1 fruit fly cellular context compared by ENCODE assay signal in the genomic region with DNA sequence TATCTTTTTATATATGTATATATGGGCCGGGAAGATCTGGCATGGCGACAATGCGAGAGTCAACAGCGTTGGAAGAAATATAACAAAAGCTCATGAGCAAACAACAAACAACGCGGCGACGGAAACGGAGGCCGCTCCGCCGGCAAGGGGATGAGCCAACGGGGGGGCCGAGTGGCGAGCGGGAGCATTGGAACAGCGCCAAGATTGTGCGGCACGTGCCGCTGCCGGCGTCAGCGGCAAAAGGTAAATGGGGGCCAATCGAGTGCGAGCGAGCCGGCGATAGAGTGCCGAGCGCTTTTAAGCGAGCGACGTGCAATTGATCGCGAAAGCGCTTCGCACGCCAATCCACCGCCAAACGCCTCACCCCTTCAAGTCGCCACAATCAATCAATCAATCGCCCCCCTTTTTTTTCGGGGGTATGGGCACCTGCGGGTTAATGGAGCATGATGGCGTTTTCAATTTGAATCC.
TF ChIP-seq lines count a peak whose summit lies in the region.

No protein-coding gene starts in this region.

TF ChIP-seq in whole organism, embryonic, 481 proteins besides CTCF, POLR2A, EP300 and RAD21 (continued from another document and continues in another):
- TF ChIP-seq chif (GFP tag; optimal IDR thresholded peaks at IDR 0.05; lab: Kevin White, UChicago) (peak; percentile 11 to 41), lola (GFP tag; optimal IDR thresholded peaks at IDR 0.05; lab: Kevin White, UChicago) (peak in 1 of 3 experiments; percentile 40), Dip3 (GFP tag; optimal IDR thresholded peaks at IDR 0.05; lab: Kevin White, UChicago) (no peak), CG2678 (tag; optimal IDR thresholded peaks at IDR 0.05; lab: Kevin White, UChicago) (peak; percentile 76), PHDP (tag; optimal IDR thresholded peaks at IDR 0.05; lab: Kevin White, UChicago) (peak; percentile 66), B-H2 (GFP tag; optimal IDR thresholded peaks at IDR 0.05; lab: Kevin White, UChicago) (peak; percentile 32), Trl (optimal IDR thresholded peaks at IDR 0.05; lab: Kevin White, UChicago) (no peak), Trl (GFP tag; optimal IDR thresholded peaks at IDR 0.05; lab: Kevin White, UChicago) (no peak), pum (GFP tag; optimal IDR thresholded peaks at IDR 0.05; lab: Kevin White, UChicago) (peak; percentile 1), CG12219 (GFP tag; optimal IDR thresholded peaks at IDR 0.05; lab: Kevin White, UChicago) (no peak), CG6254 (GFP tag; optimal IDR thresholded peaks at IDR 0.05; lab: Kevin White, UChicago) (peak; percentile 77), gt (GFP tag; IDR thresholded peaks at IDR 0.05; lab: Robert Waterston, UW) (no peak), CG17385 (GFP tag; optimal IDR thresholded peaks at IDR 0.05; lab: Kevin White, UChicago) (peak; percentile 58), Hr39 (optimal IDR thresholded peaks at IDR 0.05; lab: Kevin White, UChicago) (no peak), CG7357 (GFP tag; IDR thresholded peaks at IDR 0.05; lab: Robert Waterston, UW) (no peak), H2.0 (GFP tag; IDR thresholded peaks at IDR 0.05; lab: Robert Waterston, UW) (no peak), CG12659 (GFP tag; optimal IDR thresholded peaks at IDR 0.05; lab: Kevin White, UChicago) (peak; percentile 71), CG4730 (GFP tag; IDR thresholded peaks at IDR 0.05; lab: Robert Waterston, UW) (no peak), rib (GFP tag; IDR thresholded peaks at IDR 0.05; lab: Robert Waterston, UW) (peak; percentile 82), schlank (tag; optimal IDR thresholded peaks at IDR 0.05; lab: Kevin White, UChicago) (peak; percentile 38), sens (GFP tag; lab: Kevin White, UChicago) (peak; percentile 92), Oli (tag; optimal IDR thresholded peaks at IDR 0.05; lab: Kevin White, UChicago) (peak; percentile 40), CG15479 (GFP tag; optimal IDR thresholded peaks at IDR 0.05; lab: Kevin White, UChicago) (no peak), CG4854 (GFP tag; optimal IDR thresholded peaks at IDR 0.05; lab: Kevin White, UChicago) (peak; percentile 5), Lhr (GFP tag; optimal IDR thresholded peaks at IDR 0.05; lab: Kevin White, UChicago) (peak; percentile 36), wdn (GFP tag; IDR thresholded peaks at IDR 0.05; lab: Robert Waterston, UW) (peak; percentile 49; the same call in 1 of the 2 replicates), tup (GFP tag; optimal IDR thresholded peaks at IDR 0.05; lab: Kevin White, UChicago) (peak; percentile 27), CG17359 (tag; optimal IDR thresholded peaks at IDR 0.05; lab: Kevin White, UChicago) (peak; percentile 76), bsh (GFP tag; optimal IDR thresholded peaks at IDR 0.05; lab: Kevin White, UChicago) (peak in 1 of 2 experiments; percentile 71), CG12299 (tag; optimal IDR thresholded peaks at IDR 0.05; lab: Kevin White, UChicago) (peak; percentile 47), CG17829 (tag; optimal IDR thresholded peaks at IDR 0.05; lab: Kevin White, UChicago) (peak; percentile 34), CG17328 (GFP tag; IDR thresholded peaks at IDR 0.05; lab: Robert Waterston, UW) (no peak), sens-2 (GFP tag; IDR thresholded peaks at IDR 0.05; lab: Robert Waterston, UW) (0 out of 2 replicates have a peak, but pooled peaks have one; percentile 38), CG4820 (GFP tag; optimal IDR thresholded peaks at IDR 0.05; lab: Kevin White, UChicago) (peak; percentile 3), caup (GFP tag; optimal IDR thresholded peaks at IDR 0.05; lab: Kevin White, UChicago; ENCODE audit: severe bottlenecking) (peak; percentile 72), CG15514 (GFP tag; optimal IDR thresholded peaks at IDR 0.05; lab: Kevin White, UChicago) (peak; percentile 82), CG32532 (GFP tag; IDR thresholded peaks at IDR 0.05; lab: Robert Waterston, UW) (peak; percentile 57), fu2 (GFP tag; optimal IDR thresholded peaks at IDR 0.05; lab: Kevin White, UChicago) (no peak), otp (GFP tag; IDR thresholded peaks at IDR 0.05; lab: Robert Waterston, UW) (peak; percentile 63), CG33557 (GFP tag; optimal IDR thresholded peaks at IDR 0.05; lab: Kevin White, UChicago) (peak; percentile 66), zfh1 (GFP tag; IDR thresholded peaks at IDR 0.05; lab: Robert Waterston, UW) (peak; percentile 62; the same call in 2 of the 3 replicates), Vsx1 (GFP tag; optimal IDR thresholded peaks at IDR 0.05; lab: Kevin White, UChicago) (peak; percentile 89), gsb-n (tag; optimal IDR thresholded peaks at IDR 0.05; lab: Kevin White, UChicago) (peak; percentile 66), CG8388 (GFP tag; optimal IDR thresholded peaks at IDR 0.05; lab: Kevin White, UChicago) (peak; percentile 8), sd (tag; optimal IDR thresholded peaks at IDR 0.05; lab: Kevin White, UChicago) (peak; percentile 73), CG34422 (GFP tag; IDR thresholded peaks at IDR 0.05; lab: Robert Waterston, UW) (peak; percentile 60; the same call in 1 of the 3 replicates), org-1 (GFP tag; optimal IDR thresholded peaks at IDR 0.05; lab: Kevin White, UChicago) (peak; percentile 52), CG6813 (GFP tag; optimal IDR thresholded peaks at IDR 0.05; lab: Kevin White, UChicago) (peak; percentile 88), CG3065 (GFP tag; optimal IDR thresholded peaks at IDR 0.05; lab: Kevin White, UChicago) (peak; percentile 35), pan (optimal IDR thresholded peaks at IDR 0.05; lab: Kevin White, UChicago) (no peak), pan (GFP tag; optimal IDR thresholded peaks at IDR 0.05 in 1 of 2, IDR thresholded peaks at IDR 0.05 in 1 of 2) (peak in 1 of 2 experiments; percentile 61), CG12391 (tag; optimal IDR thresholded peaks at IDR 0.05; lab: Kevin White, UChicago) (peak; percentile 44), CG12104 (GFP tag; optimal IDR thresholded peaks at IDR 0.05; lab: Kevin White, UChicago) (peak; percentile 56), HLH3B (GFP tag; IDR thresholded peaks at IDR 0.05; lab: Robert Waterston, UW) (peak; percentile 69; the same call in 1 of the 2 replicates), HLHmδ (GFP tag; optimal IDR thresholded peaks at IDR 0.05; lab: Kevin White, UChicago) (peak; percentile 6), CG1647 (GFP tag; optimal IDR thresholded peaks at IDR 0.05; lab: Kevin White, UChicago) (no peak), Scr (GFP tag; IDR thresholded peaks at IDR 0.05; lab: Robert Waterston, UW; ENCODE audit: partially characterized antibody) (no peak), CG8478 (optimal IDR thresholded peaks at IDR 0.05; lab: Kevin White, UChicago) (no peak), CG10654 (GFP tag; optimal IDR thresholded peaks at IDR 0.05; lab: Kevin White, UChicago) (peak; percentile 46), Ada2b (GFP tag; IDR thresholded peaks at IDR 0.05; lab: Robert Waterston, UW) (0 out of 2 replicates have a peak, but pooled peaks have one; percentile 20), CG4617 (GFP tag; optimal IDR thresholded peaks at IDR 0.05; lab: Kevin White, UChicago; ENCODE audit: borderline replicate concordance) (no peak), HmgD (GFP tag; optimal IDR thresholded peaks at IDR 0.05; lab: Kevin White, UChicago) (peak; percentile 0), bigmax (GFP tag; optimal IDR thresholded peaks at IDR 0.05; lab: Kevin White, UChicago) (no peak), tio (GFP tag; optimal IDR thresholded peaks at IDR 0.05; lab: Kevin White, UChicago) (no peak), Antp (GFP tag; optimal IDR thresholded peaks at IDR 0.05; lab: Kevin White, UChicago) (peak; percentile 43), CG10959 (GFP tag; IDR thresholded peaks at IDR 0.05; lab: Robert Waterston, UW) (peak; percentile 36; the same call in 1 of the 2 replicates), dati (GFP tag; IDR thresholded peaks at IDR 0.05; lab: Robert Waterston, UW) (no peak), hbn (GFP tag; IDR thresholded peaks at IDR 0.05; lab: Robert Waterston, UW; ENCODE audit: partially characterized antibody) (no peak), so (GFP tag; IDR thresholded peaks at IDR 0.05; lab: Robert Waterston, UW) (peak; percentile 74; the same call in 2 of the 3 replicates), CG10274 (GFP tag; optimal IDR thresholded peaks at IDR 0.05; lab: Kevin White, UChicago) (no peak), Chrac-16 (GFP tag; optimal IDR thresholded peaks at IDR 0.05; lab: Kevin White, UChicago) (peak; percentile 1), CG9932 (GFP tag; IDR thresholded peaks at IDR 0.05; lab: Robert Waterston, UW) (peak; percentile 45; the same call in 1 of the 2 replicates), CG7839 (tag; optimal IDR thresholded peaks at IDR 0.05; lab: Kevin White, UChicago) (peak; percentile 33), jing (GFP tag; optimal IDR thresholded peaks at IDR 0.05; lab: Kevin White, UChicago) (no peak), CG9437 (GFP tag; optimal IDR thresholded peaks at IDR 0.05; lab: Kevin White, UChicago) (no peak), Tbp (GFP tag; optimal IDR thresholded peaks at IDR 0.05; lab: Kevin White, UChicago) (no peak), unc-4 (GFP tag; IDR thresholded peaks at IDR 0.05; lab: Robert Waterston, UW; ENCODE audit: partially characterized antibody) (no peak), nmo (GFP tag; optimal IDR thresholded peaks at IDR 0.05; lab: Kevin White, UChicago) (no peak), mam (GFP tag; optimal IDR thresholded peaks at IDR 0.05; lab: Kevin White, UChicago) (no peak), Blimp-1 (GFP tag; optimal IDR thresholded peaks at IDR 0.05; lab: Kevin White, UChicago) (peak; percentile 60), abd-A (tag; optimal IDR thresholded peaks at IDR 0.05; lab: Kevin White, UChicago) (peak; percentile 49), nerfin-2 (GFP tag; IDR thresholded peaks at IDR 0.05; lab: Robert Waterston, UW; ENCODE audit: partially characterized antibody) (no peak), Dfd (GFP tag; optimal IDR thresholded peaks at IDR 0.05; lab: Kevin White, UChicago) (no peak), CG10462 (GFP tag; optimal IDR thresholded peaks at IDR 0.05; lab: Kevin White, UChicago) (no peak), CG13624 (GFP tag; optimal IDR thresholded peaks at IDR 0.05; lab: Kevin White, UChicago) (peak; percentile 60), CG15601 (tag; optimal IDR thresholded peaks at IDR 0.05; lab: Kevin White, UChicago) (peak; percentile 71), CG9817 (tag; optimal IDR thresholded peaks at IDR 0.05; lab: Kevin White, UChicago) (peak; percentile 9), amos (GFP tag; IDR thresholded peaks at IDR 0.05; lab: Robert Waterston, UW; ENCODE audit: partially characterized antibody) (peak; percentile 35; the same call in 1 of the 2 replicates), CG10979 (tag; optimal IDR thresholded peaks at IDR 0.05; lab: Kevin White, UChicago) (peak; percentile 21), CG3281 (GFP tag; optimal IDR thresholded peaks at IDR 0.05; lab: Kevin White, UChicago) (peak; percentile 70), Dll (GFP tag; IDR thresholded peaks at IDR 0.05; lab: Robert Waterston, UW; ENCODE audit: partially characterized antibody) (0 out of 4 replicates have a peak, but pooled peaks have one; percentile 13), sim (GFP tag; IDR thresholded peaks at IDR 0.05; lab: Robert Waterston, UW) (no peak; the same call in 1 of the 2 replicates), Ptx1 (GFP tag; IDR thresholded peaks at IDR 0.05; lab: Robert Waterston, UW) (no peak), nerfin-1 (tag; optimal IDR thresholded peaks at IDR 0.05; lab: Kevin White, UChicago) (peak; percentile 50), crp (GFP tag; optimal IDR thresholded peaks at IDR 0.05; lab: Kevin White, UChicago) (no peak), hb (GFP tag; IDR thresholded peaks at IDR 0.05; lab: Robert Waterston, UW; ENCODE audit: partially characterized antibody) (no peak), CG8290 (GFP tag; optimal IDR thresholded peaks at IDR 0.05; lab: Kevin White, UChicago) (no peak), CG8290 (tag; optimal IDR thresholded peaks at IDR 0.05; lab: Kevin White, UChicago) (peak in 1 of 2 experiments; percentile 60), CG11085 (GFP tag; IDR thresholded peaks at IDR 0.05; lab: Robert Waterston, UW) (no peak), Mes4 (GFP tag; optimal IDR thresholded peaks at IDR 0.05; lab: Kevin White, UChicago) (peak; percentile 28), ash1 (GFP tag; optimal IDR thresholded peaks at IDR 0.05; lab: Kevin White, UChicago) (peak; percentile 48), Atf-2 (GFP tag; optimal IDR thresholded peaks at IDR 0.05; lab: Kevin White, UChicago) (no peak), scrt (GFP tag; optimal IDR thresholded peaks at IDR 0.05; lab: Kevin White, UChicago) (peak; percentile 51), pho (GFP tag; optimal IDR thresholded peaks at IDR 0.05; lab: Kevin White, UChicago) (peak; percentile 37), dysf (GFP tag; IDR thresholded peaks at IDR 0.05; lab: Robert Waterston, UW) (0 out of 3 replicates have a peak, but pooled peaks have one; percentile 36), Hey (tag; optimal IDR thresholded peaks at IDR 0.05; lab: Kevin White, UChicago) (peak; percentile 99), Dek (tag; optimal IDR thresholded peaks at IDR 0.05; lab: Kevin White, UChicago) (peak; percentile 44), bab2 (GFP tag; optimal IDR thresholded peaks at IDR 0.05; lab: Kevin White, UChicago) (peak; percentile 40), CG12155 (GFP tag; optimal IDR thresholded peaks at IDR 0.05; lab: Kevin White, UChicago) (no peak), z (GFP tag; IDR thresholded peaks at IDR 0.05; lab: Robert Waterston, UW) (peak; percentile 63; the same call in 1 of the 3 replicates), ranshi (GFP tag; IDR thresholded peaks at IDR 0.05; lab: Robert Waterston, UW) (peak; percentile 5; the same call in 1 of the 2 replicates), exex (tag; optimal IDR thresholded peaks at IDR 0.05; lab: Kevin White, UChicago) (peak; percentile 38), cad (GFP tag; optimal IDR thresholded peaks at IDR 0.05; lab: Kevin White, UChicago) (no peak), CG17186 (GFP tag; optimal IDR thresholded peaks at IDR 0.05; lab: Kevin White, UChicago) (no peak), trem (tag; optimal IDR thresholded peaks at IDR 0.05; lab: Kevin White, UChicago) (peak; percentile 1), tna (GFP tag; IDR thresholded peaks at IDR 0.05; lab: Robert Waterston, UW; ENCODE audit: partially characterized antibody) (no peak), fru (optimal IDR thresholded peaks at IDR 0.05; lab: Kevin White, UChicago) (no peak), trh (GFP tag; optimal IDR thresholded peaks at IDR 0.05; lab: Kevin White, UChicago) (no peak), CG1233 (GFP tag; optimal IDR thresholded peaks at IDR 0.05; lab: Kevin White, UChicago) (peak; percentile 77), Kr (GFP tag; optimal IDR thresholded peaks at IDR 0.05; lab: Kevin White, UChicago) (no peak), ems (GFP tag; optimal IDR thresholded peaks at IDR 0.05; lab: Kevin White, UChicago) (peak; percentile 32), CG3847 (GFP tag; IDR thresholded peaks at IDR 0.05; lab: Robert Waterston, UW) (0 out of 2 replicates have a peak, but pooled peaks have one; percentile 20), tap (tag; optimal IDR thresholded peaks at IDR 0.05; lab: Kevin White, UChicago) (peak; percentile 28)
